Fruit fly (Drosophila melanogaster) whole organism, embryonic: ENCODE measurements around the gene Bicra.

Experiments
- Ada2b ChIP-seq: fragments of 200-800 bp; sonication (Bioruptor generic); IDR thresholded peaks from 2 replicates; pipeline ENCODE4 v1.3.6; 2022; ENCODE audit warnings: missing biosample characterization, missing genetic modification characterization
- Asciz ChIP-seq: fragments of 200-800 bp; sonication (Bioruptor generic); optimal IDR thresholded peaks from 2 replicates; lab custom pipeline; 2017; ENCODE audit warnings: missing biosample characterization, mild to moderate bottlenecking, missing genetic modification characterization, missing genetic modification reagents
- Atf-2 ChIP-seq: fragments of 200-800 bp; sonication (Bioruptor generic); optimal IDR thresholded peaks from 2 replicates; lab custom pipeline; 2016; ENCODE audit warnings: missing biosample characterization, missing genetic modification characterization
- Atf3 ChIP-seq: fragments of 200-800 bp; sonication (Bioruptor generic); optimal IDR thresholded peaks from 3 replicates; lab custom pipeline; 2016; ENCODE audit warnings: missing biosample characterization, missing genetic modification characterization
- Blimp-1 ChIP-seq: fragments of 200-800 bp; sonication (Bioruptor generic); optimal IDR thresholded peaks from 3 replicates; lab custom pipeline; 2018; ENCODE audit warnings: missing biosample characterization, missing genetic modification characterization, mild to moderate bottlenecking, moderate library complexity, missing genetic modification reagents
- CG10431 ChIP-seq: fragments of 200-800 bp; sonication (Bioruptor generic); optimal IDR thresholded peaks from 3 replicates; lab custom pipeline; 2018; ENCODE audit warnings: missing biosample characterization, mild to moderate bottlenecking, missing genetic modification characterization
- CG10979 ChIP-seq: fragments of 200-800 bp; sonication (Bioruptor generic); optimal IDR thresholded peaks from 2 replicates; lab custom pipeline; 2018; ENCODE audit warnings: missing biosample characterization, mild to moderate bottlenecking, missing genetic modification characterization, moderate library complexity
- CG11504 ChIP-seq: fragments of 200-800 bp; sonication (Bioruptor generic); optimal IDR thresholded peaks from 3 replicates; lab custom pipeline; 2019; ENCODE audit warnings: missing biosample characterization, mild to moderate bottlenecking, missing genetic modification characterization, moderate library complexity
- CG12391 ChIP-seq: fragments of 200-800 bp; sonication (Bioruptor generic); optimal IDR thresholded peaks from 3 replicates; lab custom pipeline; 2018; ENCODE audit warnings: missing biosample characterization, mild to moderate bottlenecking, missing genetic modification characterization, moderate library complexity
- CG12659 ChIP-seq: fragments of 200-800 bp; sonication (Bioruptor generic); optimal IDR thresholded peaks from 3 replicates; lab custom pipeline; 2017; ENCODE audit warnings: mild to moderate bottlenecking, missing biosample characterization, missing genetic modification reagents, missing genetic modification characterization
- CG14667 ChIP-seq: fragments of 200-800 bp; sonication (Bioruptor generic); IDR thresholded peaks from 2 replicates; pipeline ENCODE4 v1.3.6; 2022; ENCODE audit warnings: missing biosample characterization, missing genetic modification characterization
- CG15073 ChIP-seq: fragments of 200-800 bp; sonication (Bioruptor generic); optimal IDR thresholded peaks from 2 replicates; lab custom pipeline; 2016; ENCODE audit warnings: missing biosample characterization, missing genetic modification characterization
- CG1603 ChIP-seq: fragments of 200-800 bp; sonication (Bioruptor generic); optimal IDR thresholded peaks from 2 replicates; lab custom pipeline; 2019; ENCODE audit warnings: missing biosample characterization, mild to moderate bottlenecking, missing genetic modification characterization, moderate library complexity
- CG16815 ChIP-seq: fragments of 200-800 bp; sonication (Bioruptor generic); optimal IDR thresholded peaks from 3 replicates; lab custom pipeline; 2017; ENCODE audit warnings: missing biosample characterization, mild to moderate bottlenecking, missing genetic modification characterization
- CG17385 ChIP-seq: fragments of 200-800 bp; sonication (Bioruptor generic); optimal IDR thresholded peaks from 3 replicates; lab custom pipeline; 2018; ENCODE audit warnings: missing biosample characterization, mild to moderate bottlenecking, missing genetic modification characterization
- CG1792 ChIP-seq: fragments of 200-800 bp; sonication (Bioruptor generic); optimal IDR thresholded peaks from 2 replicates; lab custom pipeline; 2016; ENCODE audit warnings: missing biosample characterization, missing genetic modification characterization
- CG18262 ChIP-seq: fragments of 200-800 bp; optimal IDR thresholded peaks from 3 replicates; lab custom pipeline; 2019; ENCODE audit warnings: missing biosample characterization, mild to moderate bottlenecking, missing genetic modification characterization, moderate library complexity
- CG2120 ChIP-seq: fragments of 200-800 bp; sonication (Bioruptor generic); optimal IDR thresholded peaks from 3 replicates; lab custom pipeline; 2016; ENCODE audit warnings: missing biosample characterization, missing genetic modification characterization
- CG2678 ChIP-seq: fragments of 200-800 bp; sonication (Bioruptor generic); optimal IDR thresholded peaks from 3 replicates; lab custom pipeline; 2019; ENCODE audit warnings: missing biosample characterization, mild to moderate bottlenecking, missing genetic modification characterization, moderate library complexity
- CG3163 ChIP-seq: fragments of 200-800 bp; sonication (Bioruptor generic); optimal IDR thresholded peaks from 3 replicates; lab custom pipeline; 2016; ENCODE audit warnings: missing biosample characterization, missing genetic modification characterization
- CG32772 ChIP-seq: fragments of 200-800 bp; sonication (Bioruptor generic); IDR thresholded peaks from 2 replicates; pipeline ENCODE4 v1.3.6; 2022; ENCODE audit warnings: missing biosample characterization, missing genetic modification characterization
- CG3407 ChIP-seq: fragments of 200-800 bp; sonication (Bioruptor generic); optimal IDR thresholded peaks from 2 replicates; lab custom pipeline; 2018; ENCODE audit warnings: missing biosample characterization, mild to moderate bottlenecking, missing genetic modification characterization
- CG3847 ChIP-seq: fragments of 200-800 bp; sonication (Bioruptor generic); IDR thresholded peaks from 2 replicates; pipeline ENCODE4 v1.3.6; 2022; ENCODE audit warnings: missing biosample characterization, missing genetic modification characterization
- CG43689 ChIP-seq: fragments of 200-800 bp; sonication (Bioruptor generic); IDR thresholded peaks from 2 replicates; pipeline ENCODE4 v1.3.6; 2022; ENCODE audit warnings: missing biosample characterization, missing genetic modification characterization
- CG6175 ChIP-seq: fragments of 200-800 bp; sonication (Bioruptor generic); IDR thresholded peaks from 3 replicates; pipeline ENCODE4 v1.3.6; 2022; ENCODE audit warnings: missing biosample characterization, missing genetic modification characterization
- CG7745 ChIP-seq: fragments of 200-800 bp; sonication (Bioruptor generic); optimal IDR thresholded peaks from 2 replicates; lab custom pipeline; 2018; ENCODE audit warnings: missing biosample characterization, mild to moderate bottlenecking, missing genetic modification characterization, moderate library complexity
- CG8478 ChIP-seq: fragments of >200 bp; optimal IDR thresholded peaks from 2 replicates; lab custom pipeline; 2018
- CG9609 ChIP-seq: fragments of 200-800 bp; sonication (Bioruptor generic); optimal IDR thresholded peaks from 3 replicates; lab custom pipeline; 2016; ENCODE audit warnings: missing biosample characterization, missing genetic modification characterization
- CG9876 ChIP-seq: fragments of 200-800 bp; sonication (Bioruptor generic); optimal IDR thresholded peaks from 2 replicates; lab custom pipeline; 2016; ENCODE audit warnings: missing biosample characterization, missing genetic modification characterization
- CTCF ChIP-seq: fragments of 200-800 bp; sonication (Bioruptor generic); optimal IDR thresholded peaks from 2 replicates; lab custom pipeline; 2017; ENCODE audit warnings: missing biosample characterization, mild to moderate bottlenecking, missing genetic modification characterization, moderate library complexity
- Gsc ChIP-seq: fragments of 200-800 bp; sonication (Bioruptor generic); IDR thresholded peaks from 2 replicates; pipeline ENCODE4 v1.3.6; 2022; ENCODE audit warnings: missing biosample characterization, missing genetic modification characterization
- HHEX ChIP-seq: fragments of 200-800 bp; sonication (Bioruptor generic); optimal IDR thresholded peaks from 3 replicates; lab custom pipeline; 2017; ENCODE audit warnings: missing biosample characterization, mild to moderate bottlenecking, missing genetic modification characterization, missing genetic modification reagents
- HLH4C ChIP-seq: fragments of 200-800 bp; sonication (Bioruptor generic); IDR thresholded peaks from 3 replicates; pipeline ENCODE4 v1.3.6; 2022; ENCODE audit warnings: missing biosample characterization, missing genetic modification characterization; ENCODE audit not compliant: partially characterized antibody
- MBD-R2 ChIP-seq: fragments of 200-800 bp; sonication (Bioruptor generic); IDR thresholded peaks from 2 replicates; pipeline ENCODE4 v1.3.6; 2022; ENCODE audit warnings: missing biosample characterization, missing genetic modification characterization
- Nf-YB ChIP-seq: fragments of 200-800 bp; sonication (Bioruptor generic); optimal IDR thresholded peaks from 3 replicates; lab custom pipeline; 2019; ENCODE audit warnings: missing biosample characterization, mild to moderate bottlenecking, missing genetic modification characterization, moderate library complexity
- Oli ChIP-seq: fragments of 200-800 bp; sonication (Bioruptor generic); optimal IDR thresholded peaks from 2 replicates; lab custom pipeline; 2018; ENCODE audit warnings: missing biosample characterization, mild to moderate bottlenecking, missing genetic modification characterization, moderate library complexity
- Ravus ChIP-seq: fragments of 200-800 bp; sonication (Bioruptor generic); IDR thresholded peaks from 2 replicates; pipeline ENCODE4 v1.3.6; 2022; ENCODE audit warnings: missing biosample characterization, missing genetic modification characterization
- Rfx ChIP-seq: fragments of 200-800 bp; sonication (Bioruptor generic); IDR thresholded peaks from 2 replicates; pipeline ENCODE4 v1.3.6; 2022; ENCODE audit warnings: missing biosample characterization, missing genetic modification characterization
- bsh ChIP-seq, 2 experiments: fragments of 200-800 bp; sonication (Bioruptor generic); optimal IDR thresholded peaks; 2 replicates each; lab custom pipeline; 2017 to 2018; ENCODE audit warnings: mild to moderate bottlenecking in 2 of 2, missing biosample characterization in 2 of 2, missing genetic modification characterization in 2 of 2, moderate library complexity in 1 of 2
- cas ChIP-seq: fragments of 200-800 bp; sonication (Bioruptor generic); IDR thresholded peaks from 2 replicates; pipeline ENCODE4 v1.3.6; 2022; ENCODE audit warnings: missing biosample characterization, missing genetic modification characterization
- chn ChIP-seq: fragments of 200-800 bp; sonication (Bioruptor generic); optimal IDR thresholded peaks from 2 replicates; lab custom pipeline; 2016; ENCODE audit warnings: missing biosample characterization, missing genetic modification characterization
- crc ChIP-seq: fragments of 200-800 bp; sonication (Bioruptor generic); optimal IDR thresholded peaks from 2 replicates; lab custom pipeline; 2016; ENCODE audit warnings: missing biosample characterization, missing genetic modification characterization
- dan ChIP-seq: fragments of 200-800 bp; sonication (Bioruptor generic); IDR thresholded peaks from 2 replicates; pipeline ENCODE4 v1.3.6; 2022; ENCODE audit warnings: missing biosample characterization, missing genetic modification characterization
- esg ChIP-seq: fragments of 200-800 bp; sonication (Bioruptor generic); conservative IDR thresholded peaks from 2 replicates; pipeline ENCODE4 v1.3.6; 2022; ENCODE audit warnings: missing biosample characterization, missing genetic modification characterization
- fu2 ChIP-seq: fragments of 200-800 bp; sonication (Bioruptor generic); optimal IDR thresholded peaks from 2 replicates; lab custom pipeline; 2016; ENCODE audit warnings: missing biosample characterization, missing genetic modification characterization
- gem ChIP-seq: fragments of 200-800 bp; sonication (Bioruptor generic); optimal IDR thresholded peaks from 2 replicates; lab custom pipeline; 2019; ENCODE audit warnings: missing biosample characterization, mild to moderate bottlenecking, missing genetic modification characterization, moderate library complexity
- maf-S ChIP-seq: fragments of 200-800 bp; sonication (Bioruptor generic); optimal IDR thresholded peaks from 2 replicates; lab custom pipeline; 2016; ENCODE audit warnings: missing biosample characterization, missing genetic modification characterization
- nom ChIP-seq: fragments of 200-800 bp; sonication (Bioruptor generic); optimal IDR thresholded peaks from 2 replicates; lab custom pipeline; 2017; ENCODE audit warnings: missing biosample characterization, missing genetic modification characterization, mild to moderate bottlenecking, moderate library complexity, missing genetic modification reagents
- onecut ChIP-seq: fragments of 200-800 bp; sonication (Bioruptor generic); IDR thresholded peaks from 2 replicates; pipeline ENCODE4 v1.3.6; 2022; ENCODE audit warnings: missing biosample characterization, missing genetic modification characterization
- pfk ChIP-seq: fragments of 200-800 bp; sonication (Bioruptor generic); optimal IDR thresholded peaks from 2 replicates; lab custom pipeline; 2018; ENCODE audit warnings: missing biosample characterization, mild to moderate bottlenecking, missing genetic modification characterization, moderate library complexity
- pzg ChIP-seq: fragments of 200-800 bp; sonication (Bioruptor generic); optimal IDR thresholded peaks from 3 replicates; lab custom pipeline; 2018; ENCODE audit warnings: missing biosample characterization, mild to moderate bottlenecking, missing genetic modification characterization, moderate library complexity
- vfl ChIP-seq: fragments of 200-800 bp; sonication (Bioruptor generic); optimal IDR thresholded peaks from 2 replicates; lab custom pipeline; 2016; ENCODE audit warnings: missing biosample characterization, missing genetic modification characterization
- yki ChIP-seq: fragments of >200 bp; optimal IDR thresholded peaks from 3 replicates; lab custom pipeline; 2018

Bicra gene

dm6 chr3R:29148072-29148471 is 85.2 kb downstream of the Bicra start, which contains the start of the genes CG11882 and Pglym78 (continued):
- TF ChIP-seq MBD-R2: peak; percentile 95
- peak; percentile 89 for TF ChIP-seq CG12659 (GFP tag; lab: Kevin White, UChicago)
- TF ChIP-seq CG11504 (tag; lab: Kevin White, UChicago): no peak
- TF ChIP-seq CG7745 (tag; lab: Kevin White, UChicago): no peak
- TF ChIP-seq Gsc (GFP tag; lab: Robert Waterston, UW): no peak
- peak; percentile 43; the same call in 1 of the 3 replicates for TF ChIP-seq HLH4C
- TF ChIP-seq Blimp-1 (GFP tag; lab: Kevin White, UChicago): no peak
- TF ChIP-seq CG1603: peak; percentile 91
- TF ChIP-seq CG10431: no peak
- no peak for TF ChIP-seq CG17385 (GFP tag; lab: Kevin White, UChicago)
- TF ChIP-seq Oli: no peak
- peak; percentile 50 for TF ChIP-seq Ada2b (GFP tag; lab: Robert Waterston, UW)
- TF ChIP-seq Atf-2 (GFP tag; lab: Kevin White, UChicago): no peak
- TF ChIP-seq CG16815 (GFP tag; lab: Kevin White, UChicago): no peak
- TF ChIP-seq Atf3 (GFP tag; lab: Kevin White, UChicago): no peak
- TF ChIP-seq CG14667 (GFP tag; lab: Robert Waterston, UW): no peak
- no peak for TF ChIP-seq dan (GFP tag; lab: Robert Waterston, UW)
- TF ChIP-seq CG2120: peak; percentile 72
- no peak for TF ChIP-seq cas (GFP tag; lab: Robert Waterston, UW)
- peak; percentile 73 for TF ChIP-seq chn
- TF ChIP-seq vfl (GFP tag; lab: Kevin White, UChicago): peak; percentile 8
- TF ChIP-seq CG10979 (tag; lab: Kevin White, UChicago): no peak
- TF ChIP-seq CG1792 (GFP tag; lab: Kevin White, UChicago): no peak
- no peak for TF ChIP-seq yki (lab: Kevin White, UChicago)
- TF ChIP-seq CG3847 (GFP tag; lab: Robert Waterston, UW): peak; percentile 90
- TF ChIP-seq fu2 (GFP tag; lab: Kevin White, UChicago): peak; percentile 46
- no peak for TF ChIP-seq HHEX (GFP tag; lab: Kevin White, UChicago)
- TF ChIP-seq CG6175: no peak
- TF ChIP-seq maf-S (GFP tag; lab: Kevin White, UChicago): no peak
- no peak for TF ChIP-seq gem (tag; lab: Kevin White, UChicago)
- TF ChIP-seq Ravus (GFP tag; lab: Robert Waterston, UW): no peak
- no peak for TF ChIP-seq CG2678 (tag; lab: Kevin White, UChicago)
- no peak for TF ChIP-seq bsh (GFP tag; optimal IDR thresholded peaks at IDR 0.05; lab: Kevin White, UChicago)
- no peak for TF ChIP-seq CG15073 (GFP tag; lab: Kevin White, UChicago)
- TF ChIP-seq CG3407 (GFP tag; lab: Kevin White, UChicago): no peak
- peak; percentile 51 for TF ChIP-seq nom
- TF ChIP-seq CG43689: no peak
- no peak for TF ChIP-seq Asciz (GFP tag; lab: Kevin White, UChicago)
- peak; percentile 20 for TF ChIP-seq CG8478
- TF ChIP-seq crc (GFP tag; lab: Kevin White, UChicago): no peak
- no peak for TF ChIP-seq pfk (GFP tag; lab: Kevin White, UChicago)
- TF ChIP-seq CG12391 (tag; lab: Kevin White, UChicago): peak; percentile 49
- no peak for TF ChIP-seq esg (GFP tag; lab: Robert Waterston, UW)
- TF ChIP-seq CTCF (GFP tag; lab: Kevin White, UChicago): peak; percentile 23
- TF ChIP-seq CG3163 (GFP tag; lab: Kevin White, UChicago): peak; percentile 50
- TF ChIP-seq CG9609 (GFP tag; lab: Kevin White, UChicago): peak; percentile 55
- no peak for TF ChIP-seq CG18262 (tag; lab: Kevin White, UChicago)
- no peak for TF ChIP-seq CG32772
- peak; percentile 40 for TF ChIP-seq Nf-YB (GFP tag; lab: Kevin White, UChicago)
- peak; percentile 98 for TF ChIP-seq pzg
- TF ChIP-seq Rfx (GFP tag; lab: Robert Waterston, UW): peak; percentile 75
- peak; percentile 31; the same call in 1 of the 2 replicates for TF ChIP-seq onecut
- peak; percentile 43 for TF ChIP-seq CG9876 (GFP tag; lab: Kevin White, UChicago)
